2 fruit fly cellular contexts compared by ENCODE assay signal in the genomic region with DNA sequence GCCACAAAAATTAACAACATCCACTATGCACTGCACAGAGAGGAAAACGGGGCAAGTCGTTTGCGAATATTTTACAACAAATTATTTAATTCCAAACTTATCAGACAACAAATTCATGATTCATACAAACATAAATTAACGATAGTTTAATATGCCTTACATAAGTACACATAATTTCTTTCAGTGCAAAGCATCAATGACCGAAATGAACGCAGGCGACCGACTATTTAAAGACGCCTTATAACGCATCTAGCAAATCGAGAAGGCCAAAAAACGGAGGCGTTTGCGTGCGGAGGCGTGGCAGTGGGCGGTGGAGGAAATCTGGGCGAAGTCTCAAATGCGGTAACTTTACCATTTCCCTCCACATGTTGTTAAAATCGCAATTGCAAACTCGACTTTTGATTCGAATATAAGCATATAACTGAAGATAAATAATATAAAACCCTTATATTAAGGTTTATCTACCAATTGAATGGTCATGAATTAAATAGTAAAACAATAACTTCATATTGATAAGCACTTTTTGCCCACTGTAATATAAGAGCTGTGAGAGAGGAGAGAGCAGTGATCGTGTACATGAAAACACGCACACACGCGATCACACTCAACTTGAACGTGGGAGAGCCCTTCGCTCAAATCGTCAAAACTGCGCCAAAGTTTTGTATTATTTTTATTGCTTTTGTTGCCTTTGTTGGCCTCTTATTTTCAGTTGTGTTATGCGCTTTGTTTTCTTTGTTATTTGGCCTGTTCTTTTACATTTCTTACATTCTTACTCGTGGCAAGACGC.
A peak's percentile ranks its signal among the peaks of the same experiment; 100 is the strongest.
TF ChIP-seq lines count a peak whose summit lies in the region.

No protein-coding gene starts in this region.

TF ChIP-seq in whole organism, embryonic, 481 proteins besides CTCF, POLR2A, EP300 and RAD21 (continued from another document and continues in another):
- TF ChIP-seq klu (GFP tag; IDR thresholded peaks at IDR 0.05; lab: Robert Waterston, UW) (peak; percentile 74; the same call in 1 of the 2 replicates), Oaz (GFP tag; IDR thresholded peaks at IDR 0.05; lab: Robert Waterston, UW) (peak; percentile 82), usp (GFP tag; optimal IDR thresholded peaks at IDR 0.05; lab: Kevin White, UChicago) (no peak), CG17829 (tag; optimal IDR thresholded peaks at IDR 0.05; lab: Kevin White, UChicago) (peak; percentile 93), Opbp (GFP tag; IDR thresholded peaks at IDR 0.05; lab: Robert Waterston, UW; ENCODE audit: partially characterized antibody) (no peak), CG32532 (GFP tag; IDR thresholded peaks at IDR 0.05; lab: Robert Waterston, UW) (peak; percentile 52), CG14050 (GFP tag; IDR thresholded peaks at IDR 0.05; lab: Robert Waterston, UW) (peak; percentile 85), CG1832 (GFP tag; optimal IDR thresholded peaks at IDR 0.05; lab: Kevin White, UChicago) (no peak), H15 (GFP tag; IDR thresholded peaks at IDR 0.05; lab: Robert Waterston, UW) (peak; percentile 86), h (optimal IDR thresholded peaks at IDR 0.05; lab: Kevin White, UChicago) (no peak), ind (GFP tag; optimal IDR thresholded peaks at IDR 0.05; lab: Kevin White, UChicago) (peak; percentile 90), croc (GFP tag; conservative IDR thresholded peaks at IDR 0.05; lab: Robert Waterston, UW) (peak; percentile 80), mirr (GFP tag; optimal IDR thresholded peaks at IDR 0.05; lab: Kevin White, UChicago) (peak; percentile 15), CG14860 (GFP tag; IDR thresholded peaks at IDR 0.05; lab: Robert Waterston, UW; ENCODE audit: partially characterized antibody) (no peak), bowl (GFP tag; IDR thresholded peaks at IDR 0.05; lab: Robert Waterston, UW) (peak; percentile 67; the same call in 1 of the 2 replicates), CG10979 (tag; optimal IDR thresholded peaks at IDR 0.05; lab: Kevin White, UChicago) (peak; percentile 90), BtbVII (GFP tag; optimal IDR thresholded peaks at IDR 0.05; lab: Kevin White, UChicago) (peak; percentile 67), esg (GFP tag; conservative IDR thresholded peaks at IDR 0.05; lab: Robert Waterston, UW) (peak; percentile 88), sna (GFP tag; IDR thresholded peaks at IDR 0.05; lab: Robert Waterston, UW; ENCODE audit: partially characterized antibody) (no peak), CG30431 (GFP tag; optimal IDR thresholded peaks at IDR 0.05; lab: Kevin White, UChicago) (peak; percentile 74), eyg (GFP tag; optimal IDR thresholded peaks at IDR 0.05; lab: Kevin White, UChicago) (peak; percentile 81), unc-4 (GFP tag; IDR thresholded peaks at IDR 0.05; lab: Robert Waterston, UW; ENCODE audit: partially characterized antibody) (no peak), CG14441 (GFP tag; IDR thresholded peaks at IDR 0.05; lab: Robert Waterston, UW) (peak; percentile 92), chm (GFP tag; IDR thresholded peaks at IDR 0.05; lab: Robert Waterston, UW) (no peak; the same call in 1 of the 2 replicates), CG2116 (GFP tag; optimal IDR thresholded peaks at IDR 0.05; lab: Kevin White, UChicago) (peak; percentile 54), ac (GFP tag; optimal IDR thresholded peaks at IDR 0.05; lab: Kevin White, UChicago) (peak; percentile 6), psq (GFP tag; optimal IDR thresholded peaks at IDR 0.05; lab: Kevin White, UChicago) (peak; percentile 43), stwl (tag; optimal IDR thresholded peaks at IDR 0.05; lab: Kevin White, UChicago) (no peak), ttk (GFP tag; IDR thresholded peaks at IDR 0.05; lab: Robert Waterston, UW) (peak; percentile 95), CG6654 (GFP tag; optimal IDR thresholded peaks at IDR 0.05; lab: Kevin White, UChicago) (peak; percentile 71), az2 (GFP tag; optimal IDR thresholded peaks at IDR 0.05; lab: Kevin White, UChicago) (peak; percentile 86), CG7745 (tag; optimal IDR thresholded peaks at IDR 0.05; lab: Kevin White, UChicago) (no peak), CG9215 (GFP tag; IDR thresholded peaks at IDR 0.05; lab: Robert Waterston, UW) (no peak; the same call in 1 of the 2 replicates), z (GFP tag; IDR thresholded peaks at IDR 0.05; lab: Robert Waterston, UW) (no peak), Tbp (GFP tag; optimal IDR thresholded peaks at IDR 0.05; lab: Kevin White, UChicago) (no peak), onecut (GFP tag; IDR thresholded peaks at IDR 0.05; lab: Robert Waterston, UW) (peak; percentile 83), scrt (GFP tag; optimal IDR thresholded peaks at IDR 0.05; lab: Kevin White, UChicago) (peak; percentile 72), dati (GFP tag; IDR thresholded peaks at IDR 0.05; lab: Robert Waterston, UW) (peak; percentile 68; the same call in 1 of the 2 replicates), Neu2 (GFP tag; optimal IDR thresholded peaks at IDR 0.05; lab: Kevin White, UChicago; ENCODE audit: borderline replicate concordance) (no peak), CG34422 (GFP tag; IDR thresholded peaks at IDR 0.05; lab: Robert Waterston, UW) (peak; percentile 90), tio (GFP tag; optimal IDR thresholded peaks at IDR 0.05; lab: Kevin White, UChicago) (peak; percentile 84), Bteb2 (GFP tag; optimal IDR thresholded peaks at IDR 0.05; lab: Kevin White, UChicago) (peak; percentile 65), CG31388 (GFP tag; optimal IDR thresholded peaks at IDR 0.05; lab: Kevin White, UChicago) (peak; percentile 50), Hey (tag; optimal IDR thresholded peaks at IDR 0.05; lab: Kevin White, UChicago) (no peak), vnd (GFP tag; IDR thresholded peaks at IDR 0.05; lab: Robert Waterston, UW; ENCODE audit: partially characterized antibody) (no peak), bsh (GFP tag; optimal IDR thresholded peaks at IDR 0.05; lab: Kevin White, UChicago) (peak; percentile 82 to 95), CG10366 (GFP tag; IDR thresholded peaks at IDR 0.05; lab: Robert Waterston, UW) (peak; percentile 91), trem (tag; optimal IDR thresholded peaks at IDR 0.05; lab: Kevin White, UChicago) (peak; percentile 69), CG17359 (tag; optimal IDR thresholded peaks at IDR 0.05; lab: Kevin White, UChicago) (peak; percentile 95), Ada2b (GFP tag; IDR thresholded peaks at IDR 0.05; lab: Robert Waterston, UW) (peak; percentile 88), gt (GFP tag; IDR thresholded peaks at IDR 0.05; lab: Robert Waterston, UW) (peak; percentile 81), CG2129 (GFP tag; IDR thresholded peaks at IDR 0.05; lab: Robert Waterston, UW; ENCODE audit: partially characterized antibody) (no peak), ci (GFP tag; IDR thresholded peaks at IDR 0.05; lab: Robert Waterston, UW) (peak; percentile 94), CG10267 (tag; optimal IDR thresholded peaks at IDR 0.05; lab: Kevin White, UChicago) (peak; percentile 80), CG17568 (GFP tag; optimal IDR thresholded peaks at IDR 0.05; lab: Kevin White, UChicago) (peak; percentile 56), Aef1 (GFP tag; IDR thresholded peaks at IDR 0.05; lab: Robert Waterston, UW) (peak; percentile 89), pfk (GFP tag; optimal IDR thresholded peaks at IDR 0.05; lab: Kevin White, UChicago) (no peak), fu2 (GFP tag; optimal IDR thresholded peaks at IDR 0.05; lab: Kevin White, UChicago) (peak; percentile 76), corto (GFP tag; optimal IDR thresholded peaks at IDR 0.05; lab: Kevin White, UChicago) (peak; percentile 31)

TF ChIP-seq in whole organism, prepupa, 60 proteins besides CTCF, POLR2A, EP300 and RAD21 (continued from another document):
- peak; percentile 81 for TF ChIP-seq vri (GFP tag; optimal IDR thresholded peaks at IDR 0.05; lab: Kevin White, UChicago)
- TF ChIP-seq CG11294 (GFP tag; IDR thresholded peaks at IDR 0.05; lab: Robert Waterston, UW) = peak; percentile 93
- peak; percentile 84 for TF ChIP-seq CG11902 (GFP tag; optimal IDR thresholded peaks at IDR 0.05; lab: Kevin White, UChicago)
- peak; percentile 93 for TF ChIP-seq CG4318 (GFP tag; optimal IDR thresholded peaks at IDR 0.05; lab: Kevin White, UChicago)
- TF ChIP-seq Sox14 (GFP tag; optimal IDR thresholded peaks at IDR 0.05; lab: Kevin White, UChicago) = peak; percentile 93
- peak; percentile 96 for TF ChIP-seq topi (GFP tag; optimal IDR thresholded peaks at IDR 0.05; lab: Kevin White, UChicago)
- peak; percentile 49 for TF ChIP-seq CG9139 (GFP tag; optimal IDR thresholded peaks at IDR 0.05; lab: Kevin White, UChicago)
- peak; percentile 87 for TF ChIP-seq CG10669 (GFP tag; optimal IDR thresholded peaks at IDR 0.05; lab: Kevin White, UChicago)
- TF ChIP-seq CG32006 (GFP tag; optimal IDR thresholded peaks at IDR 0.05; lab: Kevin White, UChicago) = peak; percentile 96
- peak; percentile 93 for TF ChIP-seq net (GFP tag; optimal IDR thresholded peaks at IDR 0.05; lab: Kevin White, UChicago)
- TF ChIP-seq ss (GFP tag; optimal IDR thresholded peaks at IDR 0.05; lab: Kevin White, UChicago) = peak; percentile 53 to 80
- peak; percentile 94 for TF ChIP-seq CG15336 (GFP tag; IDR thresholded peaks at IDR 0.05; lab: Robert Waterston, UW)
- TF ChIP-seq CG3032 (tag; optimal IDR thresholded peaks at IDR 0.05; lab: Kevin White, UChicago) = peak; percentile 86
